Worm (Caenorhabditis elegans) whole organism, L4 larva: ENCODE data around the gene nhx-5.

Source experiments
- F10B5.3 ChIP-seq: sonication (generic microtip); optimal IDR thresholded peaks from 2 replicates; lab custom pipeline; 2016; ENCODE audit warnings: mild to moderate bottlenecking, missing genetic modification characterization, missing compliant biosample characterization
- R02D3.7 ChIP-seq: fragments of 150-350 bp; sonication (generic microtip); optimal IDR thresholded peaks from 3 replicates; lab custom pipeline; 2014; ENCODE audit warnings: missing biosample characterization, missing genetic modification characterization
- ZK337.2 ChIP-seq: fragments of 200-800 bp; sonication (Bioruptor generic); IDR thresholded peaks from 2 replicates; pipeline ENCODE4 v1.3.6; 2022; ENCODE audit warnings: missing genetic modification reagents, missing genetic modification characterization, missing compliant biosample characterization
- aha-1 ChIP-seq: fragments of 150-350 bp; peaks from one replicate; lab custom pipeline; 2014; ENCODE audit warnings: missing biosample characterization, missing genetic modification characterization
- ceh-82 ChIP-seq: sonication (generic microtip); optimal IDR thresholded peaks from 2 replicates; lab custom pipeline; 2017; ENCODE audit warnings: missing biosample characterization, missing genetic modification characterization
- daf-16 ChIP-seq, 3 experiments: sonication (generic microtip); optimal IDR thresholded peaks; 2 replicates each; lab custom pipeline; 2016 to 2017; ENCODE audit warnings: missing genetic modification characterization in 3 of 3, missing genetic modification reagents in 3 of 3, mild to moderate bottlenecking in 2 of 3, missing compliant biosample characterization in 2 of 3, missing biosample characterization in 1 of 3, moderate library complexity in 1 of 3
- dmd-6 ChIP-seq: fragments of 200-800 bp; sonication (Bioruptor generic); IDR thresholded peaks from 2 replicates; pipeline ENCODE4 v1.3.6; 2022; ENCODE audit warnings: missing genetic modification reagents, missing genetic modification characterization, missing compliant biosample characterization
- dve-1 ChIP-seq: sonication (generic microtip); optimal IDR thresholded peaks from 2 replicates; lab custom pipeline; 2017; ENCODE audit warnings: antibody characterized with exemption, mild to moderate bottlenecking, missing genetic modification characterization, missing compliant biosample characterization; ENCODE audit not compliant: insufficient read depth
- hif-1 ChIP-seq, 2 experiments: sonication (generic microtip); optimal IDR thresholded peaks; 2 replicates each; lab custom pipeline; 2016 to 2017; ENCODE audit warnings: missing compliant biosample characterization in 2 of 2, missing genetic modification characterization in 2 of 2, missing genetic modification reagents in 2 of 2, missing genotype in 2 of 2, mild to moderate bottlenecking in 1 of 2
- hlh-11 ChIP-seq: fragments of 200-800 bp; sonication (Bioruptor generic); optimal IDR thresholded peaks from 2 replicates; lab custom pipeline; 2018; ENCODE audit warnings: mild to moderate bottlenecking, missing genetic modification characterization, missing compliant biosample characterization
- hlh-30 ChIP-seq: sonication (generic microtip); optimal IDR thresholded peaks from 2 replicates; lab custom pipeline; 2017; ENCODE audit warnings: antibody characterized with exemption, mild to moderate bottlenecking, missing genetic modification characterization, missing compliant biosample characterization; ENCODE audit not compliant: insufficient read depth
- jun-1 ChIP-seq: fragments of 150-350 bp; optimal IDR thresholded peaks from 2 replicates; lab custom pipeline; 2014; ENCODE audit warnings: missing biosample characterization, missing genetic modification reagents, missing genetic modification characterization
- madf-9 ChIP-seq: fragments of 200-800 bp; sonication (Bioruptor generic); conservative IDR thresholded peaks from 2 replicates; pipeline ENCODE4 v1.3.6; 2022; ENCODE audit warnings: missing genetic modification reagents, missing genetic modification characterization, missing compliant biosample characterization
- mep-1 ChIP-seq: fragments of 150-350 bp; sonication (generic microtip); optimal IDR thresholded peaks from 3 replicates; lab custom pipeline; 2014; ENCODE audit warnings: missing biosample characterization, missing genetic modification characterization
- nhr-102 ChIP-seq: sonication (generic microtip); optimal IDR thresholded peaks from 2 replicates; lab custom pipeline; 2016; ENCODE audit warnings: mild to moderate bottlenecking, missing genetic modification characterization, moderate library complexity, missing compliant biosample characterization
- nhr-237 ChIP-seq: sonication (generic microtip); optimal IDR thresholded peaks from 2 replicates; lab custom pipeline; 2017; ENCODE audit warnings: missing biosample characterization, missing genetic modification characterization
- nhr-28 ChIP-seq: fragments of 150-350 bp; optimal IDR thresholded peaks from 2 replicates; lab custom pipeline; 2014; ENCODE audit warnings: missing biosample characterization, missing genetic modification characterization
- nhr-77 ChIP-seq: fragments of 150-350 bp; optimal IDR thresholded peaks from 2 replicates; lab custom pipeline; 2014; ENCODE audit warnings: missing biosample characterization, missing genetic modification characterization
- pqm-1 ChIP-seq: sonication (generic microtip); optimal IDR thresholded peaks from 2 replicates; lab custom pipeline; 2017; ENCODE audit warnings: missing biosample characterization, missing genetic modification characterization
- saeg-2 ChIP-seq: fragments of 200-800 bp; sonication (Bioruptor generic); IDR thresholded peaks from 2 replicates; pipeline ENCODE4 v1.3.6; 2022; ENCODE audit warnings: missing genetic modification reagents, missing genetic modification characterization, missing compliant biosample characterization
- spr-3 ChIP-seq: fragments of 200-800 bp; sonication (Bioruptor generic); optimal IDR thresholded peaks from 2 replicates; lab custom pipeline; 2018; ENCODE audit warnings: mild to moderate bottlenecking, missing genetic modification characterization, missing compliant biosample characterization
- tra-1 ChIP-seq: fragments of 200-800 bp; sonication (Bioruptor generic); IDR thresholded peaks from 2 replicates; pipeline ENCODE4 v1.3.6; 2022; ENCODE audit warnings: missing genetic modification reagents, missing genetic modification characterization, missing compliant biosample characterization
- unc-62 ChIP-seq, 3 experiments: fragments of 150-350 bp in 1 of 3; sonication (generic microtip); optimal IDR thresholded peaks in 2 of 3; peaks in 1 of 3; 1 replicate in 1 of 3; 2 replicates in 2 of 3; lab custom pipeline; 2014 to 2017; ENCODE audit warnings: missing biosample characterization in 3 of 3, missing genetic modification characterization in 3 of 3, missing genetic modification reagents in 3 of 3, missing genotype in 1 of 3
- vab-7 ChIP-seq: fragments of 200-800 bp; sonication (Bioruptor generic); IDR thresholded peaks from 2 replicates; pipeline ENCODE4 v1.3.6; 2022; ENCODE audit warnings: missing genetic modification reagents, missing genetic modification characterization, missing compliant biosample characterization
- zag-1 ChIP-seq: fragments of 150-350 bp; optimal IDR thresholded peaks from 2 replicates; lab custom pipeline; 2014; ENCODE audit warnings: missing biosample characterization, missing genetic modification characterization
- zfp-2 ChIP-seq: sonication (generic microtip); optimal IDR thresholded peaks from 2 replicates; lab custom pipeline; 2016; ENCODE audit warnings: mild to moderate bottlenecking, missing genetic modification characterization, missing compliant biosample characterization
- zfp-3 ChIP-seq: fragments of 200-800 bp; sonication (Bioruptor generic); conservative IDR thresholded peaks from 2 replicates; pipeline ENCODE4 v1.3.6; 2022; ENCODE audit warnings: missing genetic modification reagents, missing genetic modification characterization, missing compliant biosample characterization
- ztf-7 ChIP-seq: fragments of 150-350 bp; optimal IDR thresholded peaks from 2 replicates; lab custom pipeline; 2014; ENCODE audit warnings: missing biosample characterization, missing genetic modification characterization

Gene nhx-5

DNA sequence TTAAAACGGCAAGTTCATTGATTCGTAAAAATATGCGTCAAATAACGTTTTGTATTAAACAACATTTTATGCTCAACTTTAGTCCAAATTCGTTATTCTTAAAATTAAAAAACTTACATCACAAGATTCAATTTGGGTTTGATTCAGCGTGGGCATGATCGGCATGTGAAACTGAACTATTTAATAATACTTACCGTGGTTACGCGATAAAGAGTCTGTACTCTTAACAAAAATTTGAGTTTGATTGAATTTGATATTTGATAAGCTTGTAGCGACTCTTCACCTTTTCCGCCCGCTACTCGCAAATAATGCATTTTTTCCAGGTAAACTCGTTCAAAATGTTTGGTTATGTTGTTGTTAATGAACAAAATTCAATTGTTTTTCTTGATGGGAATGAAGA, 43.3 kb upstream of the nhx-5 start, which contains the start of gene glo-3 (continued):
- no peak for TF ChIP-seq zag-1 (tag; lab: Kevin White, UChicago)
- TF ChIP-seq pqm-1 (tag; lab: Kevin White, UChicago): peak; percentile 9
- TF ChIP-seq R02D3.7 (tag; lab: Kevin White, UChicago): no peak
- no peak for TF ChIP-seq mep-1 (tag; lab: Kevin White, UChicago)
- no peak for TF ChIP-seq ztf-7 (tag; lab: Kevin White, UChicago)

DNA sequence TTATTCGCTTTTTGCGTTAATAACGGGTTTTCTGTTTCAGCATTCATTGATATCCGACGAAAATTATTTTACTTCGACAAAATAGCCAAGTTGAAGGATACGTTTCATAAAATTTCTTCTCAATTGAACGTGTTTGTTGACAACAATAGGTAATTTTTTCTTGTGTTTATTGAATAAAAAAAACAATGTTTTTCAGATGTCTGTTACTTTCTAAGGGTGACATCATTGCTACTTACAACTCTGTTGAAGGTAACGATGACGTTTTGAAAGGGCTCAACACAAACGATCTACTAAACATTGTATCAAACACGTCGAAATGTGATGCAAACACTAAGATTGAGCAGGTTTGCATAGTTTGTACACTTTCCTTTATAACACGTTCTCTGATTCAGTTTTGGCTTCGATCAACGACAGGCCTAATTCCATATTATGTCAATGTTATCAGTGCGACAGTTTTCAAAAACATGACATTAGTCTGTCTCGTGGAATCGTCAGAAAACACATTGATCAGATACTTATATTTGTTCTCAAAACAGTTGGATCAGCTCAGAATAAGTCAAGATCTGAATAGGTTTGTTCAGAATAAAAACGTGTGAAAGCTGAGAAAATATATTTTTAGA, 42.0 kb upstream of the nhx-5 start:
- no peak for TF ChIP-seq spr-3 (GFP tag; lab: Kevin White, UChicago)
- TF ChIP-seq dmd-6 (GFP tag; lab: Robert Waterston, UW): peak; percentile 31; the same call in 1 of the 2 replicates
- no peak for TF ChIP-seq nhr-77 (tag; lab: Kevin White, UChicago)
- peak in 1 of 2 experiments; percentile 73 for TF ChIP-seq unc-62 (GFP tag; optimal IDR thresholded peaks at IDR 0.05 in 1 of 2; lab: Kevin White, UChicago)
- TF ChIP-seq unc-62 (tag; optimal IDR thresholded peaks at IDR 0.05; lab: Kevin White, UChicago): no peak
- no peak for TF ChIP-seq aha-1
- TF ChIP-seq vab-7 (GFP tag; lab: Robert Waterston, UW): no peak
- peak; percentile 50 for TF ChIP-seq dve-1 (tag; lab: Kevin White, UChicago)
- peak; percentile 18 for TF ChIP-seq hlh-30 (tag; lab: Kevin White, UChicago)
- peak; percentile 37 for TF ChIP-seq hlh-11 (tag; lab: Kevin White, UChicago)
- TF ChIP-seq daf-16 (GFP tag; optimal IDR thresholded peaks at IDR 0.05; lab: Kevin White, UChicago): no peak
- TF ChIP-seq daf-16 (tag; optimal IDR thresholded peaks at IDR 0.05; lab: Kevin White, UChicago): peak; percentile 46
- peak in 1 of 2 experiments; percentile 28 for TF ChIP-seq hif-1 (tag; optimal IDR thresholded peaks at IDR 0.05; lab: Kevin White, UChicago)
- no peak for TF ChIP-seq ceh-82 (tag; lab: Kevin White, UChicago)
- TF ChIP-seq, all 104 proteins: peak for 7

DNA sequence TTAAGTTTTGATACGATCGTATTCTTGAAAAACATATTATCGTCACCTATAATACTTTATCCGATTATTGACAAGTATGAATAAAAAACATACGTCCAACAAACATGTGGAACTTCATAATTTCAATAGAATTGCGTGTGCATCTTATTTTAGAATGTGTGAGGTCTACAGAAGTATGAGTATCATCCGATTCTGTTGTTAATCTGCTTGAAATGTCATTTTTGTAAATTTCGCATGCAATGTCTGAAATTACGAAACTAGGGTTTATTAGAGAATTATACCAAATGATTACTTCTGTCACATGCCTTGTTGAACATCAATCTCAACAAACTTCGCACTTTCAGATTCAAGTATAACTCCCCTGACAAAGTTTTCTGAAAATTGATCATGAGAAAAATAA, 35.0 kb upstream of the nhx-5 start:
- TF ChIP-seq nhr-237 (tag; lab: Kevin White, UChicago): no peak
- no peak for TF ChIP-seq saeg-2 (GFP tag; lab: Robert Waterston, UW)
- TF ChIP-seq dve-1 (tag; lab: Kevin White, UChicago): no peak
- peak in 1 of 2 experiments; percentile 93 for TF ChIP-seq unc-62 (GFP tag; optimal IDR thresholded peaks at IDR 0.05 in 1 of 2; lab: Kevin White, UChicago)
- TF ChIP-seq unc-62 (tag; optimal IDR thresholded peaks at IDR 0.05; lab: Kevin White, UChicago): no peak
- no peak for TF ChIP-seq zfp-2 (tag; lab: Kevin White, UChicago)
- no peak for TF ChIP-seq nhr-102 (tag; lab: Kevin White, UChicago)
- TF ChIP-seq ztf-7 (tag; lab: Kevin White, UChicago): no peak
- no peak for TF ChIP-seq vab-7 (GFP tag; lab: Robert Waterston, UW)
- TF ChIP-seq, all 104 proteins: peak for 1

DNA sequence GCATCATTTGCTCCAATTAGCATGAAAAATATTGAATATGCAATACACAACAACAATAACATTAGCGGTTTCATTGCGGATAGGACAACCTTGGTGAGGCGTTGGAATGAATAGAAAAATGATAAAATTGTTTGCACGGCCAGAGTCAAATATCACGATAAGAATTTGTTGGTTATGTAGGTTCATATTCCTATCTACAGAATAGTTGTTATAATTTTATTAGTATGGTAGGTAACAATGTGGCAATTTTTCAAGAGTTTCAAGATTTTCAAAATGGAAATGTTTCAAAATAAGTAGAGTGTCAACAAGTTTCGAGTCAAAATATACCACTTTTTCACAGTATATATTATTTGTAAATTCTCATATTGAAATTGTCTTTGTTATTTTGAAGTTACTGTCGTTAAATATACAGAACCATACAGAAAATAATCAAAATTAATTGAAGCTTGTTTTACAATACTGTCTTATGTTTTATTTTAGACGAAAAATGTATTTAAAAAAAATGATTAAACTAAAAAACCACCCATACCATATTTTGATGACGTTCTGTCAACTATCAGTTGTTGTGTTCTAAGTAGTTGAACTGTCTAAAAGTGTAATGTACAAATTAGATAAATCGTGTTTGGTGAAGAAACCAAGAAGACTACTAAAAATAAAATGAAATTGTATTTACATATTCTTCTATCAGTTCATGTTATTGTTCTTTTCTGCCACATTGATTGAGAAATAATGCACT, 34.3 kb upstream of the nhx-5 start, which contains the start of the genes F59F5.3 and F59F5.4:
Gene F59F5.3 (minus strand): TSS at position 101 of the 736 bp plus-strand sequence.
Gene F59F5.4 (plus strand): TSS at position 686 of the 736 bp plus-strand sequence.
- no peak for TF ChIP-seq ztf-7 (tag; lab: Kevin White, UChicago)
- peak; percentile 25 for TF ChIP-seq dve-1 (tag; lab: Kevin White, UChicago)
- TF ChIP-seq F10B5.3 (tag; lab: Kevin White, UChicago): no peak
- TF ChIP-seq daf-16 (GFP tag; optimal IDR thresholded peaks at IDR 0.05; lab: Kevin White, UChicago): no peak
- TF ChIP-seq daf-16 (tag; optimal IDR thresholded peaks at IDR 0.05; lab: Kevin White, UChicago): peak; percentile 75
- TF ChIP-seq tra-1: no peak
- TF ChIP-seq jun-1 (tag; lab: Kevin White, UChicago): no peak
- no peak for TF ChIP-seq ZK337.2
- TF ChIP-seq nhr-28: peak; percentile 6
- no peak for TF ChIP-seq madf-9 (GFP tag; lab: Robert Waterston, UW)
- no peak for TF ChIP-seq zfp-3 (GFP tag; lab: Robert Waterston, UW)
- TF ChIP-seq nhr-77 (tag; lab: Kevin White, UChicago): no peak
- peak; percentile 42 for TF ChIP-seq pqm-1 (tag; lab: Kevin White, UChicago)
